Fruit fly (Drosophila melanogaster) whole organism, pupa: ENCODE results near the gene CG12535.

Experiments used
- CG10348 ChIP-seq: fragments of 200-800 bp; sonication (Bioruptor generic); IDR thresholded peaks from 2 replicates; pipeline ENCODE4 v1.3.6; 2022; ENCODE audit warnings: missing biosample characterization, missing genetic modification characterization
- CG12605 ChIP-seq: fragments of 200-800 bp; sonication (Bioruptor generic); IDR thresholded peaks from 2 replicates; pipeline ENCODE4 v1.3.6; 2022; ENCODE audit warnings: missing biosample characterization, missing genetic modification characterization
- CG13204 ChIP-seq: fragments of 200-800 bp; sonication (Bioruptor generic); optimal IDR thresholded peaks from 2 replicates; lab custom pipeline; 2018; ENCODE audit warnings: missing biosample characterization, mild to moderate bottlenecking, missing genetic modification characterization, moderate library complexity
- CG14655 ChIP-seq: fragments of 200-800 bp; sonication (Bioruptor generic); optimal IDR thresholded peaks from 3 replicates; lab custom pipeline; 2017; ENCODE audit warnings: mild to moderate bottlenecking, missing biosample characterization, missing genetic modification reagents, missing genetic modification characterization
- CG15710 ChIP-seq: fragments of 200-800 bp; sonication (Bioruptor generic); optimal IDR thresholded peaks from 2 replicates; lab custom pipeline; 2018; ENCODE audit warnings: missing biosample characterization, mild to moderate bottlenecking, missing genetic modification characterization, moderate library complexity
- CG17806 ChIP-seq: fragments of 200-800 bp; sonication (Bioruptor generic); optimal IDR thresholded peaks from 2 replicates; lab custom pipeline; 2018; ENCODE audit warnings: missing biosample characterization, mild to moderate bottlenecking, missing genetic modification characterization, moderate library complexity
- CG32121 ChIP-seq: fragments of 200-800 bp; sonication (Bioruptor generic); IDR thresholded peaks from 2 replicates; pipeline ENCODE4 v1.3.6; 2022; ENCODE audit warnings: missing biosample characterization, missing genetic modification characterization
- CG34367 ChIP-seq: fragments of 200-800 bp; sonication (Bioruptor generic); optimal IDR thresholded peaks from 2 replicates; lab custom pipeline; 2018; ENCODE audit warnings: missing biosample characterization, mild to moderate bottlenecking, missing genetic modification characterization
- CG4496 ChIP-seq: fragments of 200-800 bp; sonication (Bioruptor generic); IDR thresholded peaks from 3 replicates; pipeline ENCODE4 v1.3.6; 2022; ENCODE audit warnings: missing biosample characterization, missing genetic modification characterization
- CG8159 ChIP-seq: fragments of 200-800 bp; sonication (Bioruptor generic); optimal IDR thresholded peaks from 3 replicates; lab custom pipeline; 2018; ENCODE audit warnings: missing biosample characterization, mild to moderate bottlenecking, missing genetic modification characterization, moderate library complexity
- CG8301 ChIP-seq: fragments of 200-800 bp; sonication (Bioruptor generic); optimal IDR thresholded peaks from 2 replicates; lab custom pipeline; 2018; ENCODE audit warnings: missing biosample characterization, mild to moderate bottlenecking, missing genetic modification characterization
- CG9948 ChIP-seq: fragments of 200-800 bp; sonication (Bioruptor generic); optimal IDR thresholded peaks from 2 replicates; lab custom pipeline; 2018; ENCODE audit warnings: missing biosample characterization, mild to moderate bottlenecking, missing genetic modification characterization, moderate library complexity
- D1 ChIP-seq: fragments of 200-800 bp; sonication (Bioruptor generic); optimal IDR thresholded peaks from 2 replicates; lab custom pipeline; 2018; ENCODE audit warnings: missing biosample characterization, mild to moderate bottlenecking, missing genetic modification characterization, moderate library complexity
- EcR ChIP-seq: fragments of 200-800 bp; sonication (Bioruptor generic); optimal IDR thresholded peaks from 3 replicates; lab custom pipeline; 2019; ENCODE audit warnings: missing biosample characterization, missing genetic modification characterization, mild to moderate bottlenecking, moderate library complexity, missing genetic modification reagents
- Ets98B ChIP-seq: fragments of 200-800 bp; sonication (Bioruptor generic); IDR thresholded peaks from 2 replicates; pipeline ENCODE4 v1.3.6; 2022; ENCODE audit warnings: missing biosample characterization, missing genetic modification characterization
- Pif1A ChIP-seq: fragments of 200-800 bp; sonication (Bioruptor generic); optimal IDR thresholded peaks from 3 replicates; lab custom pipeline; 2016; ENCODE audit warnings: missing biosample characterization, missing genetic modification characterization
- Pif1B ChIP-seq: fragments of 200-800 bp; sonication (Bioruptor generic); optimal IDR thresholded peaks from 3 replicates; lab custom pipeline; 2016; ENCODE audit warnings: missing biosample characterization, missing genetic modification characterization
- Snoo ChIP-seq: fragments of 200-800 bp; sonication (Bioruptor generic); optimal IDR thresholded peaks from 3 replicates; lab custom pipeline; 2017; ENCODE audit warnings: missing biosample characterization, mild to moderate bottlenecking, missing genetic modification characterization, inconsistent platforms
- fd96Ca ChIP-seq: fragments of 200-800 bp; sonication (Bioruptor generic); IDR thresholded peaks from 3 replicates; pipeline ENCODE4 v1.3.6; 2022; ENCODE audit warnings: missing biosample characterization, missing genetic modification characterization
- gl ChIP-seq: fragments of 200-800 bp; sonication (Bioruptor generic); optimal IDR thresholded peaks from 2 replicates; lab custom pipeline; 2018; ENCODE audit warnings: missing biosample characterization, mild to moderate bottlenecking, missing genetic modification characterization
- rn ChIP-seq: fragments of 200-800 bp; sonication (Bioruptor generic); IDR thresholded peaks from 2 replicates; pipeline ENCODE4 v1.3.6; 2022; ENCODE audit warnings: missing biosample characterization, missing genetic modification characterization

CG12535 gene

DNA sequence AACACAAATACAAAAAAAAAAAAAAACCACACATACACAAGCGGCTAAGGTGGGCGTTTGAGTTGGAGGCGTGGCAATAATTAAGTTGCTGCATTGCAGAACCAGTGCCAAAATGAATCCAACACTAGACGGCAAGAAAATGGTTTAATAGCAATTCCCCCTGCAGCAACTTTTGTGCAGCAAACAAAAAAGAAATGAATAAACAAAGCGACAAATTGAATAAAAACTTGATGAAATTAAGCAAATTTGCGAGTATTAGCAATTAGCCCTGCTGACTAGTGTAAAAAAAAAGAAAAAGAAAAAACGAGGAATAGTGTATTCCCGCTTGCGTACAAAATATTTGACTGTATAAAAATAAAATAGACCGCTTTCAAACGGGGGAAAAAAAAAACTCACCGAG is 6.0 kb upstream of the CG12535 start:
- TF ChIP-seq Snoo (tag; lab: Kevin White, UChicago) (no peak), Ets98B (GFP tag; lab: Robert Waterston, UW) (peak; percentile 85), Pif1B (GFP tag; lab: Kevin White, UChicago) (peak; percentile 30), CG12605 (GFP tag; lab: Robert Waterston, UW) (peak; percentile 74), CG9948 (tag; lab: Kevin White, UChicago) (no peak), CG4496 (GFP tag; lab: Robert Waterston, UW) (peak; percentile 87), CG32121 (GFP tag; lab: Robert Waterston, UW) (peak; percentile 67), CG14655 (GFP tag; lab: Kevin White, UChicago) (peak; percentile 68), CG15710 (no peak), Pif1A (GFP tag; lab: Kevin White, UChicago) (peak; percentile 33), fd96Ca (GFP tag; lab: Robert Waterston, UW) (peak; percentile 82), CG8159 (no peak), EcR (GFP tag; lab: Kevin White, UChicago) (no peak), CG8301 (tag; lab: Kevin White, UChicago) (peak; percentile 71)

- TF ChIP-seq Pif1A (GFP tag; lab: Kevin White, UChicago) (peak; percentile 6), CG10348 (GFP tag; lab: Robert Waterston, UW) (no peak), CG14655 (GFP tag; lab: Kevin White, UChicago) (peak; percentile 40), CG8301 (tag; lab: Kevin White, UChicago) (peak; percentile 45), gl (no peak), CG13204 (GFP tag; lab: Kevin White, UChicago) (no peak), EcR (GFP tag; lab: Kevin White, UChicago) (no peak), Snoo (tag; lab: Kevin White, UChicago) (no peak), CG34367 (tag; lab: Kevin White, UChicago) (no peak), CG9948 (tag; lab: Kevin White, UChicago) (no peak), fd96Ca (GFP tag; lab: Robert Waterston, UW) (peak; percentile 81), CG4496 (GFP tag; lab: Robert Waterston, UW) (peak; percentile 75), CG8159 (no peak), rn (GFP tag; lab: Robert Waterston, UW) (no peak), D1 (tag; lab: Kevin White, UChicago) (no peak), Ets98B (GFP tag; lab: Robert Waterston, UW) (peak; percentile 77), CG15710 (no peak), Pif1B (GFP tag; lab: Kevin White, UChicago) (no peak), CG12605 (GFP tag; lab: Robert Waterston, UW) (peak; percentile 59; the same call in 1 of the 2 replicates), CG32121 (GFP tag; lab: Robert Waterston, UW) (peak; percentile 81), CG17806 (no peak)
These were observed 4.5 kb upstream of the CG12535 start for dm6 chrX:3453038-3453819.

- TF ChIP-seq gl = no peak
- TF ChIP-seq CG12605 (GFP tag; lab: Robert Waterston, UW) = no peak
- no peak for TF ChIP-seq CG15710
- TF ChIP-seq Ets98B (GFP tag; lab: Robert Waterston, UW) = peak; percentile 68
- TF ChIP-seq CG4496 (GFP tag; lab: Robert Waterston, UW) = peak; percentile 80
- peak; percentile 78 for TF ChIP-seq fd96Ca (GFP tag; lab: Robert Waterston, UW)
- TF ChIP-seq Pif1A (GFP tag; lab: Kevin White, UChicago) = peak; percentile 25
- TF ChIP-seq CG8301 (tag; lab: Kevin White, UChicago) = peak; percentile 54
- no peak for TF ChIP-seq CG8159
- peak; percentile 19; the same call in 1 of the 2 replicates for TF ChIP-seq rn (GFP tag; lab: Robert Waterston, UW)
- TF ChIP-seq CG14655 (GFP tag; lab: Kevin White, UChicago) = peak; percentile 39
- TF ChIP-seq CG13204 (GFP tag; lab: Kevin White, UChicago) = no peak
- TF ChIP-seq CG32121 (GFP tag; lab: Robert Waterston, UW) = peak; percentile 78
These were observed 3.2 kb upstream of the CG12535 start for dm6 chrX:3451916-3452315.

DNA sequence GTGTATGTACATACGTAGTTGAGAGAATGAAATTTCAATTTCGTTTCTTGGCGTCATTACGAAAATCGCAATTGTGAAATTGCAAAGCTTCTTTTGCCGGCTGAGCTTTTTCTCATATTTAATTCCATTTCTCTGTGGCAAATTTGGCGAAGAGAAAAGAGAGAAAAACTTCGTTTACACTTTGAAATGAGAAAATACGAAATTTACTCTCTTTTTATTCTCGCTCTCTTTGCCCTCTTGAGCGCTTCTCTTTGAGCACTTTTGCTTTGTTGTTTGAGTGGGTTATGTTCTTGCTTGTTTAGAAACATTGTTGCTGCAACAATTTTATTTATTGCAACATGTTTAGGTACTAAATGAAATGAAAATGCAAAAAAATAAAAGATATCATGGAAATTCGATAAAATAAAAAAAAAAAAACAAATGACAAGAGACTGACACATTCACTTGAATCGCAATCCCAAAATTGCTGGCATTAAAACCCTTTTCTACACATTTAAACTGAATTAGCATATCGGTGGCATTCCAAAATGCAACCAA is 2.6 kb upstream of the CG12535 start:
- TF ChIP-seq CG9948 (tag; lab: Kevin White, UChicago) (no peak), gl (no peak), rn (GFP tag; lab: Robert Waterston, UW) (no peak), fd96Ca (GFP tag; lab: Robert Waterston, UW) (no peak), D1 (tag; lab: Kevin White, UChicago) (peak; percentile 3), Pif1B (GFP tag; lab: Kevin White, UChicago) (peak; percentile 26)
- TF ChIP-seq, all 21 proteins: peak for 2

DNA sequence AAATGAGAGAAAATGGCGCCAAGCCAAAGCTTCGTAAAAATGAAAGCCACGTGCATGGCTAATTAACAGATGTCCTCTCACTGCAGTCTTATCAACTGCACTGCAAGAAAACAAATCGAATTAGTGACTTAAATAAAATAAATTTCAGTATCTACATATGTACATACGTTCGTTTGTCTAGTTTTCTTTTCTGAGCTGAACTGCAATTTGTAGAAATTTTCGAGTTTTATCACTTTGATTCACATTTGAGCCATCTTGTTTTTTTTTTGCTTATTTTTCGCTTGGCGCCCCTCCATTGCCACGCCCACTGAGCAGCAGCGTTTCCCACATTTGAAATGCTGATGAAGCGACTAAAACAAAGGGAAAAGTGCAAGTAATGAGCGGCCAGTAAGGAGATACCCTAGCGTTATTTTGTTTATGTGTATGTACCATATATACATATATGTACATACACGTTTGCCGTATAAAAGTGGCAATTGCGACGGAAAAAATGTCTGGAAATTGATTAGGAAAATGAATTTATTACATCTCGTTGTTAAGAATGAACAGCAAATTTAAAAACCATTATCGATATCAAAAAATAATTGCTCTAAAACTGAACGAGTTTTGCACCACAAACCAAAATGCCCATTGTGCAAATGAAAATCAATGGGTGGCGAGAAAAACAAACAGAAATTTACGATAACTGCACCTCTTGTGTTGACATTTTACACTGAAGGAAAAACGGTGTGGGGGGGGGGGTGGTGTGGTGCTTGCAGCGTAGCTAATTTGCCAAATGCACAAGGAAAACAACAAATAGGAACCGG is 822 bp downstream of the CG12535 start:
- TF ChIP-seq CG4496 (GFP tag; lab: Robert Waterston, UW) (peak; percentile 58), fd96Ca (GFP tag; lab: Robert Waterston, UW) (peak; percentile 52; the same call in 2 of the 3 replicates), CG8301 (tag; lab: Kevin White, UChicago) (peak; percentile 19), CG14655 (GFP tag; lab: Kevin White, UChicago) (peak; percentile 40), CG9948 (tag; lab: Kevin White, UChicago) (peak; percentile 19), CG32121 (GFP tag; lab: Robert Waterston, UW) (peak; percentile 44; the same call in 1 of the 2 replicates), Pif1B (GFP tag; lab: Kevin White, UChicago) (no peak), CG17806 (no peak), CG12605 (GFP tag; lab: Robert Waterston, UW) (no peak), Snoo (tag; lab: Kevin White, UChicago) (peak; percentile 6), CG15710 (no peak), rn (GFP tag; lab: Robert Waterston, UW) (peak; percentile 16; the same call in 1 of the 2 replicates), Ets98B (GFP tag; lab: Robert Waterston, UW) (no peak; the same call in 1 of the 2 replicates), CG8159 (peak; percentile 20)
